Fruit fly (Drosophila melanogaster) whole organism, pupa: Measurements from ENCODE around the gene Cyp4g15.

Experiments used
- CG10348 ChIP-seq: fragments of 200-800 bp; sonication (Bioruptor generic); IDR thresholded peaks from 2 replicates; pipeline ENCODE4 v1.3.6; 2022; ENCODE audit warnings: missing biosample characterization, missing genetic modification characterization
- CG12605 ChIP-seq: fragments of 200-800 bp; sonication (Bioruptor generic); IDR thresholded peaks from 2 replicates; pipeline ENCODE4 v1.3.6; 2022; ENCODE audit warnings: missing biosample characterization, missing genetic modification characterization
- CG13204 ChIP-seq: fragments of 200-800 bp; sonication (Bioruptor generic); optimal IDR thresholded peaks from 2 replicates; lab custom pipeline; 2018; ENCODE audit warnings: missing biosample characterization, mild to moderate bottlenecking, missing genetic modification characterization, moderate library complexity
- CG14655 ChIP-seq: fragments of 200-800 bp; sonication (Bioruptor generic); optimal IDR thresholded peaks from 3 replicates; lab custom pipeline; 2017; ENCODE audit warnings: mild to moderate bottlenecking, missing biosample characterization, missing genetic modification reagents, missing genetic modification characterization
- CG15710 ChIP-seq: fragments of 200-800 bp; sonication (Bioruptor generic); optimal IDR thresholded peaks from 2 replicates; lab custom pipeline; 2018; ENCODE audit warnings: missing biosample characterization, mild to moderate bottlenecking, missing genetic modification characterization, moderate library complexity
- CG17806 ChIP-seq: fragments of 200-800 bp; sonication (Bioruptor generic); optimal IDR thresholded peaks from 2 replicates; lab custom pipeline; 2018; ENCODE audit warnings: missing biosample characterization, mild to moderate bottlenecking, missing genetic modification characterization, moderate library complexity
- CG32121 ChIP-seq: fragments of 200-800 bp; sonication (Bioruptor generic); IDR thresholded peaks from 2 replicates; pipeline ENCODE4 v1.3.6; 2022; ENCODE audit warnings: missing biosample characterization, missing genetic modification characterization
- CG34367 ChIP-seq: fragments of 200-800 bp; sonication (Bioruptor generic); optimal IDR thresholded peaks from 2 replicates; lab custom pipeline; 2018; ENCODE audit warnings: missing biosample characterization, mild to moderate bottlenecking, missing genetic modification characterization
- CG4496 ChIP-seq: fragments of 200-800 bp; sonication (Bioruptor generic); IDR thresholded peaks from 3 replicates; pipeline ENCODE4 v1.3.6; 2022; ENCODE audit warnings: missing biosample characterization, missing genetic modification characterization
- CG8159 ChIP-seq: fragments of 200-800 bp; sonication (Bioruptor generic); optimal IDR thresholded peaks from 3 replicates; lab custom pipeline; 2018; ENCODE audit warnings: missing biosample characterization, mild to moderate bottlenecking, missing genetic modification characterization, moderate library complexity
- CG8301 ChIP-seq: fragments of 200-800 bp; sonication (Bioruptor generic); optimal IDR thresholded peaks from 2 replicates; lab custom pipeline; 2018; ENCODE audit warnings: missing biosample characterization, mild to moderate bottlenecking, missing genetic modification characterization
- CG9948 ChIP-seq: fragments of 200-800 bp; sonication (Bioruptor generic); optimal IDR thresholded peaks from 2 replicates; lab custom pipeline; 2018; ENCODE audit warnings: missing biosample characterization, mild to moderate bottlenecking, missing genetic modification characterization, moderate library complexity
- D1 ChIP-seq: fragments of 200-800 bp; sonication (Bioruptor generic); optimal IDR thresholded peaks from 2 replicates; lab custom pipeline; 2018; ENCODE audit warnings: missing biosample characterization, mild to moderate bottlenecking, missing genetic modification characterization, moderate library complexity
- EcR ChIP-seq: fragments of 200-800 bp; sonication (Bioruptor generic); optimal IDR thresholded peaks from 3 replicates; lab custom pipeline; 2019; ENCODE audit warnings: missing biosample characterization, missing genetic modification characterization, mild to moderate bottlenecking, moderate library complexity, missing genetic modification reagents
- Ets98B ChIP-seq: fragments of 200-800 bp; sonication (Bioruptor generic); IDR thresholded peaks from 2 replicates; pipeline ENCODE4 v1.3.6; 2022; ENCODE audit warnings: missing biosample characterization, missing genetic modification characterization
- Pif1A ChIP-seq: fragments of 200-800 bp; sonication (Bioruptor generic); optimal IDR thresholded peaks from 3 replicates; lab custom pipeline; 2016; ENCODE audit warnings: missing biosample characterization, missing genetic modification characterization
- Pif1B ChIP-seq: fragments of 200-800 bp; sonication (Bioruptor generic); optimal IDR thresholded peaks from 3 replicates; lab custom pipeline; 2016; ENCODE audit warnings: missing biosample characterization, missing genetic modification characterization
- Snoo ChIP-seq: fragments of 200-800 bp; sonication (Bioruptor generic); optimal IDR thresholded peaks from 3 replicates; lab custom pipeline; 2017; ENCODE audit warnings: missing biosample characterization, mild to moderate bottlenecking, missing genetic modification characterization, inconsistent platforms
- fd96Ca ChIP-seq: fragments of 200-800 bp; sonication (Bioruptor generic); IDR thresholded peaks from 3 replicates; pipeline ENCODE4 v1.3.6; 2022; ENCODE audit warnings: missing biosample characterization, missing genetic modification characterization
- gl ChIP-seq: fragments of 200-800 bp; sonication (Bioruptor generic); optimal IDR thresholded peaks from 2 replicates; lab custom pipeline; 2018; ENCODE audit warnings: missing biosample characterization, mild to moderate bottlenecking, missing genetic modification characterization
- rn ChIP-seq: fragments of 200-800 bp; sonication (Bioruptor generic); IDR thresholded peaks from 2 replicates; pipeline ENCODE4 v1.3.6; 2022; ENCODE audit warnings: missing biosample characterization, missing genetic modification characterization

Gene Cyp4g15

DNA sequence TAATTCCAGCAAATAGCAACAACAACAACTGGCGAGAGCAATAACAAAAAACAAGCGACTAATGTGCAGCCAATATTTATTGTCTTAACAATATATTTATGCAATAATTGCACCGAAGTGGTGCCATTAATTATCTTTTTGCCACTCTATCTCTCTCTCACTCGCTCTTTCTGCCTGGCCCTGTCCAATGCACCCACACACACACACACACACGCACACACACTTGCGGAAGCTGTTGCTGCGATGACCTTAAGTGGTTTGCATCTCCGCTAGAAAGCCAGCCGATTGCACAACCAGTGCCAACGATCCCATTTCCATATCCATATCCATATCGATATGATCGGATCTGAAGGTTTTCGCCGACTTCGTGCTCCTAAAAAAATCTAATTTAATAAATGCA lies 43.4 kb downstream of the Cyp4g15 start:
- TF ChIP-seq EcR (GFP tag; lab: Kevin White, UChicago) (peak; percentile 46), D1 (tag; lab: Kevin White, UChicago) (peak; percentile 36), Pif1A (GFP tag; lab: Kevin White, UChicago) (no peak)
- TF ChIP-seq, all 21 proteins: peak for 2

DNA sequence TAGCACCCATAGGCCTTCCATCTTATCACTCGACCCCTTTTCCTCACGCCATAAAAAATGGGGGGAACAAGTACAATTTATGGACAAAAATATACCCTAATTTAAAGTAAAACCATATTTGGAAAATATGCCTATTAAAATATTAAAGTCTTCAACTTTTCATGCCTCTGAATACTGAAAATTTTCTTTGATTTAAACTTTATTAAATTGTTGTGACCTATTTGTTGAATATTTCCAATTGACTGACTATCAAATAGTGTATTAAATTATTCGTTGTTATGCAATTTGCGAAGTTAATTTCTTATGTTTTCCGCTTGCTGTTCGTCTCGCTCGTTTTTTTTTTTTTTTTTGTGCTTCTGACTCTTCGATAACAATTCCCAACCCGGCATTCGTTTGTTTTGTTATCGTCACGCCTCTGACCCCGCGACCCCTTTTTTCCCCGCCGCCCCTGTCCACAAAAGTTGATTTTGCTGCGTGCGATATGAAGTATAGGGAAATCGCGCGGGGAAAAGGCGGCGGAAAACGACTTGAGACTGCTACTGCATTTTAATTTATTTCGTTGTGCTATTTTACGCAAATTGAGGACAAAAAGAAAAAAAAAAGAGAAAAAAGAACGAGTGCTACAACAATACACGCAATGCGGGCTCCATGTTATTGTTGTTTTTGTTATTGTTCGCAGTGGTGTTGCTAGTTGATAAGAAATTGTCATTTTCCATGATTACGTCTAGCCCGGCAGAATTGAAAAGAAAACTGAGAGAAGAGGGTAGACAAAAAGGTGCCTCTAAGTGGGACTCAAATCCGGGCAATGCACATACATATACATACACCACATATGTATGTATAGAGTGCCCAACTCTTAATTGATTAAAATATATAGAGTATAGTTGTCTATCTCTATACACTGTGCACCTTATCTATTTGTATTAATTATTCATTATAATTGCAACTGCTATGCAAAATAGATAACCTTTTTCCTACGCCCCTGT lies 45.0 kb downstream of the Cyp4g15 start:
- TF ChIP-seq Ets98B: no peak
- TF ChIP-seq rn: no peak
- TF ChIP-seq Pif1A (GFP tag; lab: Kevin White, UChicago): no peak
- peak; percentile 40 for TF ChIP-seq CG8301 (tag; lab: Kevin White, UChicago)
- peak; percentile 38 for TF ChIP-seq CG17806 (tag; lab: Kevin White, UChicago)
- peak; percentile 46; the same call in 1 of the 2 replicates for TF ChIP-seq CG32121 (GFP tag; lab: Robert Waterston, UW)
- TF ChIP-seq CG8159 (tag; lab: Kevin White, UChicago): peak; percentile 61
- peak; percentile 0 for TF ChIP-seq Snoo (tag; lab: Kevin White, UChicago)
- peak; percentile 45; the same call in 1 of the 3 replicates for TF ChIP-seq fd96Ca (GFP tag; lab: Robert Waterston, UW)
- peak; percentile 46 for TF ChIP-seq CG9948 (tag; lab: Kevin White, UChicago)
- TF ChIP-seq EcR (GFP tag; lab: Kevin White, UChicago): peak; percentile 43
- TF ChIP-seq CG14655 (GFP tag; lab: Kevin White, UChicago): peak; percentile 36
- TF ChIP-seq CG34367: no peak
- no peak for TF ChIP-seq CG13204
- peak; percentile 39 for TF ChIP-seq gl (tag; lab: Kevin White, UChicago)
- no peak for TF ChIP-seq CG10348 (GFP tag; lab: Robert Waterston, UW)
- no peak for TF ChIP-seq D1 (tag; lab: Kevin White, UChicago)
- TF ChIP-seq CG15710 (tag; lab: Kevin White, UChicago): peak; percentile 53
- peak; percentile 13; the same call in 2 of the 3 replicates for TF ChIP-seq CG4496 (GFP tag; lab: Robert Waterston, UW)
- TF ChIP-seq CG12605: no peak
- TF ChIP-seq Pif1B: no peak

DNA sequence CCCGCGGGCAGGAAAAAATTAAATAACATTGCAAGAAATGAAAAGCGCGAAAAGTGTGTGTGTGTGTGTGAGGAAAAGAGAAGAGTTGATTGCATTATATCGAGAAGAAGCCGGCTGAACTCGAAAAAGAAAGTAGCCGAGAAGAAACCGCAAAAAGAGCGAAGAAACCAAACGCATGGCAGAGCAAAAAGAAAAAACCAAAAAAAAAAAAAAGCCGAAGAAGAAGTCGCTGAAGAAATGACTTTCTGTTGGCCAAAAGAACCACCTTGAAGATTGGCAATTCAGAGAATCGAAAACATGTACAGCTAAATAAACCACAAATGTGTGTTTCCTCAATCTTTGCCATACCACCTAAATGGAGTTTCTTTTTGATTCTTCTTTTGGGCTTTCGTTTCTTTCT lies 47.1 kb downstream of the Cyp4g15 start:
- TF ChIP-seq CG17806 (tag; lab: Kevin White, UChicago): no peak
- no peak for TF ChIP-seq CG8301 (tag; lab: Kevin White, UChicago)
- TF ChIP-seq EcR (GFP tag; lab: Kevin White, UChicago): no peak
- no peak for TF ChIP-seq CG12605
- no peak for TF ChIP-seq CG9948 (tag; lab: Kevin White, UChicago)
- no peak for TF ChIP-seq CG8159 (tag; lab: Kevin White, UChicago)
- TF ChIP-seq Pif1A (GFP tag; lab: Kevin White, UChicago): no peak
- no peak for TF ChIP-seq CG14655 (GFP tag; lab: Kevin White, UChicago)

DNA sequence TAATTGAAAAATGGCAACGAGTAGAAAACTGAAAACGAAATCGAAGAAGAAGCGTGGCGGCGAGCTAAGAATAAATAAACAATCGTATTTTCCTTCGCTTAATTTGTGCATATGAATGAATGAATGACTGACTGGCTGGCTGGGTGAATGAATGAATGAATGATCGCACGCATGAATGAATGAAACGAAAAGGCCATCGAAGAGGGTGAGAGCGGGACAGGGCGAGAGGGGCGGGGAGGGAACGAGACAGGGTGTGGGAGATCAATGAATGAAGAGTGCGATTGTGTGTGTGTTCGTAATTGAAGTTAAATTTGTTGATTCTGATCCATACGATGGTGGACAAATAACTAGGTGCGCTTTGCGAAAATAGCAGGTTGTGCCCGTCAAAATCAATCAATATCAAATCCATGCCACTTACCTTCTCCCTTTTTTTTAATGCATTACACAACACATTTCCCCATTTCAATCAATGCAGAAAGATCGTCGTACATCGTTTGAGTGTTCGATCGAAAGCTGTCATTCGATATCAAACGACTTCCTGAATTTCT lies 50.3 kb downstream of the Cyp4g15 start:
- peak; percentile 11 for TF ChIP-seq EcR (GFP tag; lab: Kevin White, UChicago)
- TF ChIP-seq CG8301 (tag; lab: Kevin White, UChicago): no peak
- no peak for TF ChIP-seq CG17806 (tag; lab: Kevin White, UChicago)
- TF ChIP-seq, all 21 proteins: peak for 1

DNA sequence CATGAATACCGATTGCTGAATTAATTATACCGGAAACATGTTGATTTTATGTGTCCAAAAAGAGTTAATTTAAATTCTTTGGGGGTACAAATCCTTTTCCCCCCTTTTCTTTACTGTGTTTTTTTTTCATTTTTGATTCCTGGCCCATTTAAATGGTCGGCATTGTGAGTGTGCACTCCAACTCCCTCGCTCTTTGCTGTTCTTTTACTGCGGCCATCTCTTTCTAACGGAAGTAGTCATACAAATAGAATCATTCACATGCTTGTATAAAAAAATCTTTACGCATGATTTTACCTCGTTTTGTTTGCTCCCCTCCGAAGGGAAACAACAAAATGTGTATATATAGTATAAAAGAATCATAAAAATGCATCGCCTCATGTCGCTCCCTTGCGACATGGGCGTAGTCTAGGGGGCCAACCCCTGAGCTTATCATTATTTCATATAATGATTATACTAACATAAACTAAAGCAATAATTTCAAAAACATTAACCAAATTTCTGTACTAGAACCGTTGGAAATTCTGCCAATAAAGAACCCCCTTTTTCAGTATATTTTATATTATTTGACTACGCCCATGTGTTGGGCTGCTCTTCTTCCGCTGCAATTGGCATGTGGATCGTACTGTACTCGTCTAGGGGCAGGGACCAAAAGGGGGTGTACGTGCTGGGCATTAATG lies 51.3 kb downstream of the Cyp4g15 start:
- TF ChIP-seq CG4496 (GFP tag; lab: Robert Waterston, UW) (peak; percentile 77), CG34367 (peak; percentile 65), CG9948 (tag; lab: Kevin White, UChicago) (peak; percentile 74), CG12605 (peak; percentile 61), gl (tag; lab: Kevin White, UChicago) (peak; percentile 32), CG14655 (GFP tag; lab: Kevin White, UChicago) (peak; percentile 77), Ets98B (peak; percentile 68), D1 (tag; lab: Kevin White, UChicago) (no peak), Snoo (tag; lab: Kevin White, UChicago) (peak; percentile 36), CG17806 (tag; lab: Kevin White, UChicago) (peak; percentile 67), CG8301 (tag; lab: Kevin White, UChicago) (peak; percentile 55), rn (no peak), EcR (GFP tag; lab: Kevin White, UChicago) (no peak), CG13204 (peak; percentile 51), CG32121 (GFP tag; lab: Robert Waterston, UW) (peak; percentile 58; the same call in 1 of the 2 replicates), Pif1B (peak; percentile 46), fd96Ca (GFP tag; lab: Robert Waterston, UW) (peak; percentile 72), CG15710 (tag; lab: Kevin White, UChicago) (peak; percentile 83), CG10348 (GFP tag; lab: Robert Waterston, UW) (no peak), Pif1A (GFP tag; lab: Kevin White, UChicago) (peak; percentile 61), CG8159 (tag; lab: Kevin White, UChicago) (peak; percentile 80)
- TF ChIP-seq, all 21 proteins: peak for 17
